Fruit fly (Drosophila melanogaster) whole organism, pupa: ENCODE data around the gene Dpm1.

Source experiments
- CG10348 ChIP-seq: fragments of 200-800 bp; sonication (Bioruptor generic); IDR thresholded peaks from 2 replicates; pipeline ENCODE4 v1.3.6; 2022; ENCODE audit warnings: missing biosample characterization, missing genetic modification characterization
- CG12605 ChIP-seq: fragments of 200-800 bp; sonication (Bioruptor generic); IDR thresholded peaks from 2 replicates; pipeline ENCODE4 v1.3.6; 2022; ENCODE audit warnings: missing biosample characterization, missing genetic modification characterization
- CG13204 ChIP-seq: fragments of 200-800 bp; sonication (Bioruptor generic); optimal IDR thresholded peaks from 2 replicates; lab custom pipeline; 2018; ENCODE audit warnings: missing biosample characterization, mild to moderate bottlenecking, missing genetic modification characterization, moderate library complexity
- CG14655 ChIP-seq: fragments of 200-800 bp; sonication (Bioruptor generic); optimal IDR thresholded peaks from 3 replicates; lab custom pipeline; 2017; ENCODE audit warnings: mild to moderate bottlenecking, missing biosample characterization, missing genetic modification reagents, missing genetic modification characterization
- CG15710 ChIP-seq: fragments of 200-800 bp; sonication (Bioruptor generic); optimal IDR thresholded peaks from 2 replicates; lab custom pipeline; 2018; ENCODE audit warnings: missing biosample characterization, mild to moderate bottlenecking, missing genetic modification characterization, moderate library complexity
- CG17806 ChIP-seq: fragments of 200-800 bp; sonication (Bioruptor generic); optimal IDR thresholded peaks from 2 replicates; lab custom pipeline; 2018; ENCODE audit warnings: missing biosample characterization, mild to moderate bottlenecking, missing genetic modification characterization, moderate library complexity
- CG32121 ChIP-seq: fragments of 200-800 bp; sonication (Bioruptor generic); IDR thresholded peaks from 2 replicates; pipeline ENCODE4 v1.3.6; 2022; ENCODE audit warnings: missing biosample characterization, missing genetic modification characterization
- CG34367 ChIP-seq: fragments of 200-800 bp; sonication (Bioruptor generic); optimal IDR thresholded peaks from 2 replicates; lab custom pipeline; 2018; ENCODE audit warnings: missing biosample characterization, mild to moderate bottlenecking, missing genetic modification characterization
- CG4496 ChIP-seq: fragments of 200-800 bp; sonication (Bioruptor generic); IDR thresholded peaks from 3 replicates; pipeline ENCODE4 v1.3.6; 2022; ENCODE audit warnings: missing biosample characterization, missing genetic modification characterization
- CG8159 ChIP-seq: fragments of 200-800 bp; sonication (Bioruptor generic); optimal IDR thresholded peaks from 3 replicates; lab custom pipeline; 2018; ENCODE audit warnings: missing biosample characterization, mild to moderate bottlenecking, missing genetic modification characterization, moderate library complexity
- CG8301 ChIP-seq: fragments of 200-800 bp; sonication (Bioruptor generic); optimal IDR thresholded peaks from 2 replicates; lab custom pipeline; 2018; ENCODE audit warnings: missing biosample characterization, mild to moderate bottlenecking, missing genetic modification characterization
- CG9948 ChIP-seq: fragments of 200-800 bp; sonication (Bioruptor generic); optimal IDR thresholded peaks from 2 replicates; lab custom pipeline; 2018; ENCODE audit warnings: missing biosample characterization, mild to moderate bottlenecking, missing genetic modification characterization, moderate library complexity
- D1 ChIP-seq: fragments of 200-800 bp; sonication (Bioruptor generic); optimal IDR thresholded peaks from 2 replicates; lab custom pipeline; 2018; ENCODE audit warnings: missing biosample characterization, mild to moderate bottlenecking, missing genetic modification characterization, moderate library complexity
- EcR ChIP-seq: fragments of 200-800 bp; sonication (Bioruptor generic); optimal IDR thresholded peaks from 3 replicates; lab custom pipeline; 2019; ENCODE audit warnings: missing biosample characterization, missing genetic modification characterization, mild to moderate bottlenecking, moderate library complexity, missing genetic modification reagents
- Ets98B ChIP-seq: fragments of 200-800 bp; sonication (Bioruptor generic); IDR thresholded peaks from 2 replicates; pipeline ENCODE4 v1.3.6; 2022; ENCODE audit warnings: missing biosample characterization, missing genetic modification characterization
- Pif1A ChIP-seq: fragments of 200-800 bp; sonication (Bioruptor generic); optimal IDR thresholded peaks from 3 replicates; lab custom pipeline; 2016; ENCODE audit warnings: missing biosample characterization, missing genetic modification characterization
- Pif1B ChIP-seq: fragments of 200-800 bp; sonication (Bioruptor generic); optimal IDR thresholded peaks from 3 replicates; lab custom pipeline; 2016; ENCODE audit warnings: missing biosample characterization, missing genetic modification characterization
- Snoo ChIP-seq: fragments of 200-800 bp; sonication (Bioruptor generic); optimal IDR thresholded peaks from 3 replicates; lab custom pipeline; 2017; ENCODE audit warnings: missing biosample characterization, mild to moderate bottlenecking, missing genetic modification characterization, inconsistent platforms
- fd96Ca ChIP-seq: fragments of 200-800 bp; sonication (Bioruptor generic); IDR thresholded peaks from 3 replicates; pipeline ENCODE4 v1.3.6; 2022; ENCODE audit warnings: missing biosample characterization, missing genetic modification characterization
- gl ChIP-seq: fragments of 200-800 bp; sonication (Bioruptor generic); optimal IDR thresholded peaks from 2 replicates; lab custom pipeline; 2018; ENCODE audit warnings: missing biosample characterization, mild to moderate bottlenecking, missing genetic modification characterization
- rn ChIP-seq: fragments of 200-800 bp; sonication (Bioruptor generic); IDR thresholded peaks from 2 replicates; pipeline ENCODE4 v1.3.6; 2022; ENCODE audit warnings: missing biosample characterization, missing genetic modification characterization

The Dpm1 gene

dm6 chr2L:19526316-19526715, at the start of gene Dpm1, which contains the start of gene CG10137:
TSS of gene Dpm1 (minus strand) at chr2L:19526368.
TSS of gene CG10137 (plus strand) at chr2L:19526686.
- no peak for TF ChIP-seq CG17806 (tag; lab: Kevin White, UChicago)
- TF ChIP-seq, all 21 proteins: peak for 0

DNA sequence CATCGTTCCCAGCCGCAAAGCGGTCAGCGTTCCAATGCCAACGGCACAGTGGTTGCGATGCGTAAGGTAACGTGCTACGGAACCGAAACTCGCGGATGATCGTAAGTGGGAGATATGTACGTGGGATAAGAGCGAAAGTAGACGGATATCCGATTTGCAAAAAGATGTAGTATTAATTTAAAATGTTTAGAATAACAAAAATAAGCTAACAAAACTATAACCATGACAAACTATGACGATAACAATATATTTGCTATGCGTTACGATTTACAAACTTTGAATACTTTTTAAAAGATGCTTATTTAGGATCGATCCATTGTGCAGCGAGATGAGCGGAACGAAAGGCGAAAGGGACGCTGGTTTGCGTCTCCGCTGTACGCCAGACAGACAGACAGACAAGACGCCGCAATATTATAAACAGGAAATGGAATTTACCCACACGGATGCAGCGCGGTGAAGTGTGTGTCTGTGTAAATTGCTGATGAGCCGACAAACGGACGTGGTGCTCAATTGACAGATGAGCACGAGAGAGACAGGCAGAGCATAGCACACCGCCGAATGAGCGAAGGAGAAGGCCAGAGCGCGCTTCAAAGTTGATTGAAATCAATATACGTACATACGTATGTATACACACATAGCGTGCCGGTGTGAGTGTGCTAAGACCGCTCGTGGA, 49.6 kb upstream of the Dpm1 start:
- TF ChIP-seq CG8159 (peak; percentile 97), CG9948 (tag; lab: Kevin White, UChicago) (peak; percentile 98), CG17806 (tag; lab: Kevin White, UChicago) (peak; percentile 95), EcR (GFP tag; lab: Kevin White, UChicago) (peak; percentile 43), Pif1B (GFP tag; lab: Kevin White, UChicago) (peak; percentile 93), gl (tag; lab: Kevin White, UChicago) (peak; percentile 86), CG13204 (GFP tag; lab: Kevin White, UChicago) (peak; percentile 91), CG10348 (GFP tag; lab: Robert Waterston, UW) (peak; percentile 85), Snoo (peak; percentile 93), CG14655 (GFP tag; lab: Kevin White, UChicago) (peak; percentile 99), rn (GFP tag; lab: Robert Waterston, UW) (peak; percentile 83), CG15710 (tag; lab: Kevin White, UChicago) (peak; percentile 95), CG4496 (peak; percentile 92), CG8301 (tag; lab: Kevin White, UChicago) (peak; percentile 98), CG34367 (tag; lab: Kevin White, UChicago) (peak; percentile 96), CG12605 (GFP tag; lab: Robert Waterston, UW) (peak; percentile 82), CG32121 (peak; percentile 91), Ets98B (GFP tag; lab: Robert Waterston, UW) (peak; percentile 88), D1 (tag; lab: Kevin White, UChicago) (peak; percentile 94), fd96Ca (GFP tag; lab: Robert Waterston, UW) (peak; percentile 95), Pif1A (GFP tag; lab: Kevin White, UChicago) (peak; percentile 96)
- TF ChIP-seq, all 21 proteins: peak for 21

- no peak for TF ChIP-seq CG17806 (tag; lab: Kevin White, UChicago)
- TF ChIP-seq fd96Ca (GFP tag; lab: Robert Waterston, UW) = peak; percentile 40; the same call in 1 of the 3 replicates
- TF ChIP-seq CG8301 (tag; lab: Kevin White, UChicago) = no peak
- no peak for TF ChIP-seq CG4496
- TF ChIP-seq CG14655 (GFP tag; lab: Kevin White, UChicago) = no peak
- TF ChIP-seq gl (tag; lab: Kevin White, UChicago) = no peak
- TF ChIP-seq CG32121 = no peak
- peak; percentile 88 for TF ChIP-seq EcR (GFP tag; lab: Kevin White, UChicago)
- TF ChIP-seq CG12605 (GFP tag; lab: Robert Waterston, UW) = no peak
- no peak for TF ChIP-seq Pif1A (GFP tag; lab: Kevin White, UChicago)
- no peak for TF ChIP-seq Pif1B (GFP tag; lab: Kevin White, UChicago)
- TF ChIP-seq CG10348 (GFP tag; lab: Robert Waterston, UW) = no peak
- no peak for TF ChIP-seq CG15710 (tag; lab: Kevin White, UChicago)
- TF ChIP-seq CG8159 = no peak
- TF ChIP-seq Ets98B (GFP tag; lab: Robert Waterston, UW) = no peak
These were observed 48.9 kb upstream of the Dpm1 start for dm6 chr2L:19574959-19575625.

dm6 chr2L:19574364-19574763, 48.2 kb upstream of the Dpm1 start:
- TF ChIP-seq CG10348 (GFP tag; lab: Robert Waterston, UW) (no peak), CG34367 (tag; lab: Kevin White, UChicago) (peak; percentile 37), fd96Ca (GFP tag; lab: Robert Waterston, UW) (peak; percentile 77), CG12605 (GFP tag; lab: Robert Waterston, UW) (no peak), Pif1B (GFP tag; lab: Kevin White, UChicago) (peak; percentile 39), D1 (tag; lab: Kevin White, UChicago) (no peak), Ets98B (GFP tag; lab: Robert Waterston, UW) (no peak), CG15710 (tag; lab: Kevin White, UChicago) (no peak), CG32121 (0 out of 2 replicates have a peak, but pooled peaks have one; percentile 16), CG17806 (tag; lab: Kevin White, UChicago) (peak; percentile 60), Pif1A (GFP tag; lab: Kevin White, UChicago) (peak; percentile 58), CG14655 (GFP tag; lab: Kevin White, UChicago) (peak; percentile 82), CG8301 (tag; lab: Kevin White, UChicago) (peak; percentile 75), CG8159 (peak; percentile 42), Snoo (peak; percentile 4), gl (tag; lab: Kevin White, UChicago) (peak; percentile 6), EcR (GFP tag; lab: Kevin White, UChicago) (peak; percentile 93), CG9948 (tag; lab: Kevin White, UChicago) (peak; percentile 42), CG4496 (peak; percentile 77), rn (GFP tag; lab: Robert Waterston, UW) (0 out of 2 replicates have a peak, but pooled peaks have one; percentile 29)
